Worm (Caenorhabditis elegans) whole organism, L3 larva: ENCODE measurements around the gene kcc-1.

Source experiments
- R02D3.7 ChIP-seq: fragments of 150-350 bp; optimal IDR thresholded peaks from 2 replicates; lab custom pipeline; 2014; ENCODE audit warnings: missing biosample characterization, missing genetic modification characterization
- ZK546.5 ChIP-seq: sonication (generic microtip); optimal IDR thresholded peaks from 2 replicates; lab custom pipeline; 2017; ENCODE audit warnings: missing biosample characterization, missing genetic modification characterization
- ceh-16 ChIP-seq: sonication (generic microtip); optimal IDR thresholded peaks from 2 replicates; lab custom pipeline; 2017; ENCODE audit warnings: missing biosample characterization, missing genetic modification characterization
- ceh-28 ChIP-seq: fragments of 150-350 bp; optimal IDR thresholded peaks from 2 replicates; lab custom pipeline; 2014; ENCODE audit warnings: missing biosample characterization, missing genetic modification reagents, missing genetic modification characterization
- ceh-82 ChIP-seq: fragments of 150-350 bp; optimal IDR thresholded peaks from 2 replicates; lab custom pipeline; 2014; ENCODE audit warnings: missing biosample characterization, missing genetic modification characterization
- daf-12 ChIP-seq: fragments of 150-350 bp; optimal IDR thresholded peaks from 2 replicates; lab custom pipeline; 2014; ENCODE audit warnings: missing biosample characterization, missing genetic modification reagents, missing genetic modification characterization
- egl-27 ChIP-seq: sonication (generic microtip); optimal IDR thresholded peaks from 4 replicates; lab custom pipeline; 2017; ENCODE audit warnings: missing biosample characterization, missing genetic modification reagents, missing genetic modification characterization
- elt-1 ChIP-seq: fragments of 150-350 bp; optimal IDR thresholded peaks from 2 replicates; lab custom pipeline; 2014; ENCODE audit warnings: missing biosample characterization, missing genetic modification characterization
- elt-2 ChIP-seq: sonication (generic microtip); optimal IDR thresholded peaks from 2 replicates; lab custom pipeline; 2016; ENCODE audit warnings: missing genetic modification reagents, mild to moderate bottlenecking, missing genetic modification characterization, missing compliant biosample characterization
- elt-3 ChIP-seq, 3 experiments: fragments of 150-350 bp in 1 of 3; sonication (generic microtip) in 2 of 3; optimal IDR thresholded peaks; 2 replicates in 2 of 3; 4 replicates in 1 of 3; lab custom pipeline; 2014 to 2017; ENCODE audit warnings: missing biosample characterization in 3 of 3, missing genetic modification characterization in 3 of 3
- eor-1 ChIP-seq, 2 experiments: fragments of 150-350 bp; optimal IDR thresholded peaks; 2 replicates each; lab custom pipeline; 2014 to 2018; ENCODE audit warnings: missing biosample characterization in 2 of 2, missing genetic modification characterization in 2 of 2
- fkh-2 ChIP-seq: fragments of 150-350 bp; optimal IDR thresholded peaks from 2 replicates; lab custom pipeline; 2014; ENCODE audit warnings: missing biosample characterization, missing genetic modification reagents, missing genetic modification characterization
- hmg-11 ChIP-seq: sonication (generic microtip); optimal IDR thresholded peaks from 2 replicates; lab custom pipeline; 2016; ENCODE audit warnings: missing genetic modification characterization, missing compliant biosample characterization
- jun-1 ChIP-seq: fragments of 150-350 bp; optimal IDR thresholded peaks from 2 replicates; lab custom pipeline; 2014; ENCODE audit warnings: missing biosample characterization, missing genetic modification reagents, missing genetic modification characterization
- lsy-12 ChIP-seq: sonication (generic microtip); optimal IDR thresholded peaks from 2 replicates; lab custom pipeline; 2016; ENCODE audit warnings: mild to moderate bottlenecking, missing genetic modification characterization, missing compliant biosample characterization
- mdl-1 ChIP-seq: fragments of 150-350 bp; optimal IDR thresholded peaks from 2 replicates; lab custom pipeline; 2014; ENCODE audit warnings: missing biosample characterization, missing genetic modification characterization
- mml-1 ChIP-seq: fragments of 150-350 bp; sonication (generic microtip); optimal IDR thresholded peaks from 3 replicates; lab custom pipeline; 2014; ENCODE audit warnings: missing biosample characterization, missing genetic modification characterization
- nhr-11 ChIP-seq: fragments of 150-350 bp; optimal IDR thresholded peaks from 2 replicates; lab custom pipeline; 2014; ENCODE audit warnings: missing biosample characterization, missing genetic modification characterization
- nhr-12 ChIP-seq: fragments of 150-350 bp; optimal IDR thresholded peaks from 2 replicates; lab custom pipeline; 2014; ENCODE audit warnings: missing biosample characterization, missing genetic modification characterization
- nhr-23 ChIP-seq: fragments of 150-350 bp; optimal IDR thresholded peaks from 2 replicates; lab custom pipeline; 2014; ENCODE audit warnings: missing biosample characterization, missing genetic modification reagents, missing genetic modification characterization
- nhr-25 ChIP-seq: sonication (generic microtip); optimal IDR thresholded peaks from 2 replicates; lab custom pipeline; 2017; ENCODE audit warnings: missing biosample characterization, missing genetic modification characterization
- nhr-28 ChIP-seq: fragments of 150-350 bp; optimal IDR thresholded peaks from 2 replicates; lab custom pipeline; 2014; ENCODE audit warnings: missing biosample characterization, missing genetic modification characterization
- nhr-43 ChIP-seq: sonication (generic microtip); optimal IDR thresholded peaks from 2 replicates; lab custom pipeline; 2016; ENCODE audit warnings: mild to moderate bottlenecking, missing genetic modification characterization, missing compliant biosample characterization; ENCODE audit not compliant: poor library complexity, severe bottlenecking
- nhr-67 ChIP-seq: fragments of 150-350 bp; optimal IDR thresholded peaks from 2 replicates; lab custom pipeline; 2014; ENCODE audit warnings: missing biosample characterization, missing genetic modification characterization
- nhr-76 ChIP-seq: fragments of 150-350 bp; sonication (generic microtip); optimal IDR thresholded peaks from 5 replicates; lab custom pipeline; 2014; ENCODE audit warnings: missing biosample characterization, missing genetic modification characterization
- pha-4 ChIP-seq: fragments of 150-350 bp; optimal IDR thresholded peaks from 2 replicates; lab custom pipeline; 2014; ENCODE audit warnings: missing biosample characterization, missing genetic modification reagents, missing genetic modification characterization
- pqm-1 ChIP-seq: fragments of 150-350 bp; optimal IDR thresholded peaks from 2 replicates; lab custom pipeline; 2017; ENCODE audit warnings: missing biosample characterization, missing genetic modification characterization, inconsistent platforms
- sea-2 ChIP-seq: fragments of 150-350 bp; sonication (generic microtip); optimal IDR thresholded peaks from 4 replicates; lab custom pipeline; 2014; ENCODE audit warnings: missing biosample characterization, missing genetic modification reagents, missing genetic modification characterization
- skn-1 ChIP-seq: fragments of 150-350 bp; optimal IDR thresholded peaks from 2 replicates; lab custom pipeline; 2014; ENCODE audit warnings: missing biosample characterization, missing genetic modification characterization
- unc-39 ChIP-seq: sonication (generic microtip); optimal IDR thresholded peaks from 4 replicates; lab custom pipeline; 2017; ENCODE audit warnings: missing biosample characterization, missing genetic modification characterization
- zag-1 ChIP-seq: fragments of 150-350 bp; optimal IDR thresholded peaks from 2 replicates; lab custom pipeline; 2014; ENCODE audit warnings: missing biosample characterization, missing genetic modification characterization
- ztf-11 ChIP-seq: fragments of 150-350 bp; optimal IDR thresholded peaks from 2 replicates; lab custom pipeline; 2014; ENCODE audit warnings: missing biosample characterization, missing genetic modification characterization

Gene kcc-1

ce11 chrIV:7167983-7168760, 37.9 kb upstream of the kcc-1 start, which contains the start of gene skr-16:
Gene skr-16, plus strand, starts transcription at chrIV:7168710.
- TF ChIP-seq eor-1 (tag; optimal IDR thresholded peaks at IDR 0.05; lab: Kevin White, UChicago) (no peak), pqm-1 (tag; lab: Kevin White, UChicago) (peak; percentile 3), ceh-82 (tag; lab: Kevin White, UChicago) (no peak), hmg-11 (tag; lab: Kevin White, UChicago) (peak; percentile 44), elt-2 (tag; lab: Kevin White, UChicago) (peak; percentile 12), ceh-28 (tag; lab: Kevin White, UChicago) (no peak)
- TF ChIP-seq, all 47 proteins: peak for 3

- no peak for TF ChIP-seq nhr-23
- TF ChIP-seq sea-2 (GFP tag; lab: Kevin White, UChicago): no peak
- TF ChIP-seq fkh-2: no peak
- TF ChIP-seq elt-3 (tag; optimal IDR thresholded peaks at IDR 0.05; lab: Kevin White, UChicago): no peak
- TF ChIP-seq nhr-67: no peak
- TF ChIP-seq daf-12 (tag; lab: Kevin White, UChicago): no peak
Measured at ce11 chrIV:7171222-7171621, 34.8 kb upstream of the kcc-1 start, which contains the start of gene str-220. Gene str-220, minus strand, starts transcription at chrIV:7171322.

ce11 chrIV:7173489-7173888, 32.6 kb upstream of the kcc-1 start, which contains the start of gene str-1:
Gene str-1, plus strand, starts transcription at chrIV:7173789.
- no peak for TF ChIP-seq hmg-11 (tag; lab: Kevin White, UChicago)
- no peak for TF ChIP-seq nhr-43 (tag; lab: Kevin White, UChicago)
- TF ChIP-seq nhr-25: no peak
- TF ChIP-seq daf-12 (tag; lab: Kevin White, UChicago): no peak
- no peak for TF ChIP-seq nhr-12 (tag; lab: Kevin White, UChicago)
- no peak for TF ChIP-seq nhr-11

ce11 chrIV:7175346-7175745, 30.7 kb upstream of the kcc-1 start, which contains the start of gene C42D4.19:
Gene C42D4.19, plus strand, starts transcription at chrIV:7175646.
- TF ChIP-seq elt-1 (tag; lab: Kevin White, UChicago) (no peak), egl-27 (no peak), ztf-11 (no peak), nhr-25 (no peak), pha-4 (tag; lab: Kevin White, UChicago) (no peak)

ce11 chrIV:7176887-7177286, 29.2 kb upstream of the kcc-1 start, which contains the start of gene str-44:
Gene str-44, plus strand, starts transcription at chrIV:7177187.
- TF ChIP-seq nhr-76 (tag; lab: Kevin White, UChicago) (no peak), daf-12 (tag; lab: Kevin White, UChicago) (no peak)

ce11 chrIV:7178942-7179341, 27.1 kb upstream of the kcc-1 start, which contains the start of gene C42D4.3:
Gene C42D4.3, plus strand, starts transcription at chrIV:7179239.
- TF ChIP-seq skn-1 (tag; lab: Kevin White, UChicago) (no peak), nhr-25 (peak; percentile 96)

ce11 chrIV:7180304-7180703, 25.8 kb upstream of the kcc-1 start, which contains the start of gene cest-10:
Gene cest-10, plus strand, starts transcription at chrIV:7180557.
- no peak for TF ChIP-seq ZK546.5 (tag; lab: Kevin White, UChicago)
- no peak for TF ChIP-seq nhr-11
- no peak for TF ChIP-seq R02D3.7 (tag; lab: Kevin White, UChicago)
- no peak for TF ChIP-seq unc-39 (tag; lab: Kevin White, UChicago)
- no peak for TF ChIP-seq ceh-16 (tag; lab: Kevin White, UChicago)
- TF ChIP-seq ceh-28 (tag; lab: Kevin White, UChicago): no peak
- TF ChIP-seq elt-2 (tag; lab: Kevin White, UChicago): peak; percentile 88
- TF ChIP-seq mdl-1: no peak
- TF ChIP-seq pqm-1 (tag; lab: Kevin White, UChicago): peak; percentile 84
- no peak for TF ChIP-seq nhr-28 (tag; lab: Kevin White, UChicago)
- TF ChIP-seq lsy-12 (tag; lab: Kevin White, UChicago): no peak
- TF ChIP-seq jun-1 (tag; lab: Kevin White, UChicago): no peak
- no peak for TF ChIP-seq mml-1
- no peak for TF ChIP-seq zag-1 (tag; lab: Kevin White, UChicago)
